Worm (Caenorhabditis elegans): ENCODE results near the gene C34F11.5.

The C34F11.5 gene

DNA sequence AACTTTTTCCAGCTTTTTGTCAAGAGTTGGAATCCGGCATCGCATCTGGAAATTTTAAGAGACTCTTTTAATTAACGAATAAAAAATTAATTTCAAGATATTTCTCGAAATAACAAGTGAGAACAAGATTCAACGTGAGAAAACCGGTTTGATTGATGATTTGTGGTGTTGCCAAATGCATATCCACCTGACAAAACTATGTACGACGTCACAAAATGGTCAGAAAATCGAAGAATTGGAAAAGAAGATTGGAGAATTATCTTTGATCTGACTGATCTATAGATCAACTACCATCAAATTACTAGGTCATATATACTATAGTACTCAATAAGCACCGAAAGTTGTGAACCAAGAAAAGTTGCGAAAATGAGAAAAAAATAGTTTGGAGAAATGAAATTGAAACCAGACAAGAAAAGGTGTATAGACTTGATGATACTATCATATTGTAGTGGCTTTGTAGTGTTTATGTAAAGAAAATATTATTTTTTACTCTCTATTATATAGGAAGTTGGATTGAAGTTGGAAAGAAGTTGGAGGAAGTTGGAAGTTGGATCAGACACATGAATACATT is 51.3 kb downstream of the C34F11.5 start, which contains the start of gene ptr-6:
Gene ptr-6, minus strand, starts transcription at position 47 of the 571 bp plus-strand sequence.
- TF ChIP-seq hnd-1 (tag; optimal IDR thresholded peaks at IDR 0.05) (no peak), hmbx-1 (tag; optimal IDR thresholded peaks at IDR 0.05) (no peak), sea-1 (GFP tag; conservative IDR thresholded peaks at IDR 0.05) (no peak), F13C5.2 (tag; optimal IDR thresholded peaks at IDR 0.05) (no peak), ceh-36 (tag; optimal IDR thresholded peaks at IDR 0.05) (no peak), tbx-11 (GFP tag; IDR thresholded peaks at IDR 0.05) (no peak), tra-4 (tag; optimal IDR thresholded peaks at IDR 0.05) (no peak), aly-1 (tag; optimal IDR thresholded peaks at IDR 0.05) (no peak), pes-1 (GFP tag; IDR thresholded peaks at IDR 0.05) (no peak), ets-7 (tag; optimal IDR thresholded peaks at IDR 0.05) (no peak), flt-1 (GFP tag; IDR thresholded peaks at IDR 0.05) (no peak), ama-1 (optimal IDR thresholded peaks at IDR 0.05) (no peak), B0310.2 (tag; optimal IDR thresholded peaks at IDR 0.05) (no peak), hmg-4 (GFP tag; optimal IDR thresholded peaks at IDR 0.05) (no peak), tbx-37 (GFP tag; conservative IDR thresholded peaks at IDR 0.05) (no peak), ceh-13 (GFP tag; optimal IDR thresholded peaks at IDR 0.05) (no peak), scrt-1 (GFP tag; IDR thresholded peaks at IDR 0.05) (no peak)
